Worm (Caenorhabditis elegans): ENCODE data around the gene fbxa-167.
A peak's percentile ranks its signal among the peaks of the same experiment; 100 is the strongest.
"Not testable (repeated sequence)": the region's sequence is repeated elsewhere in the genome, so short reads cannot be mapped to it uniquely, and the experiment has no call there.

Gene fbxa-167

DNA sequence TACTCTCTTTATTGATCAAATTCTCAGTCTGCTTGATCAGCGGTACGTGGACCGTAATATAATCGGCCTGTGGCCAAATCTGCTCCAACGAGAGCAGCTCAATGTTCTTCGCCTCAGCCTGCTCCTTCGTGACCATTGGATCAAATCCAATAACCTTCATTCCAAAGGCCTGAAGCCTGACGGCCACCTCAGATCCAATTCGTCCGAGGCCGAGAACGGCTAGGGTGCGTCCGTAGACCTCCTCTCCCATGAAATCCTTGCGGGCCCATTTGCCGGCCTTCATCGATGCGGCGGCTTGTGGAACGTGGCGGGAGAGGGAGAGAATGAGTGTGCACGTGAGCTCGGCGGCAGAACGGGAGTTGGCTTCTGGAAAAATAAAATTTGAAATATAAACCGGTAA, 3.8 kb upstream of the fbxa-167 start:
- TF ChIP-seq unc-120 (tag; optimal IDR thresholded peaks at IDR 0.05; ENCODE audit: poor library complexity, severe bottlenecking), result no peak
- no peak for TF ChIP-seq drap-1 (GFP tag; optimal IDR thresholded peaks at IDR 0.05)

DNA sequence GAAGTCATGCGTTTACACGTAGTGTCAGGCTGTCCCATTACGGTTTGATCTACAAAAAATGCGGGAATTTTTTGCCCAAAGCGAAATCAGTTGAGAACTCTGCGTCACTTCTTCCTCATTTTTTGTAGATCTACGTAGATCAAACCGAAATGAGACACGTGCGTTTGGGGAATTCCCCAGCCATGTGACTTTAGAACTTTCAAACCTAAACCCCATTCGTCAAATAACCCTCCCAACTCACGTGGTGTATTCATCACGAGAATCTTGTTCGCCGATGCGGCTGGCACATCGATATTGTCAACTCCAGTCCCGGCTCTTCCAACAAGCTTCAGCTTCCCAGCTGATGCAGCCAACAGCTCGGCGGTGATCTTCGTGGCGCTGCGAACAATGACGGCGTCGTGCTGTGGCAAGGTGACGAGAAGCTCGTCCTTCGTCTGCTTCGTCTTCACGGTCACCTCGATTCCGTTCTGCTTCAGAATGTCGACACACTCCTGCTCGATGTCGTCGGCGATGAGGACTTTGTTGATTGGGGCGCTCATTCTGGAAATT, 3.3 kb upstream of the fbxa-167 start, which contains the start of gene phdh-1:
Gene phdh-1 (minus strand): TSS at position 540 of the 549 bp plus-strand sequence.
- TF ChIP-seq mep-1 (tag; optimal IDR thresholded peaks at IDR 0.05) (no peak), M03D4.4 (tag; optimal IDR thresholded peaks at IDR 0.05) (no peak), ces-1 (GFP tag; optimal IDR thresholded peaks at IDR 0.05) (no peak), lin-32 (GFP tag; optimal IDR thresholded peaks at IDR 0.05) (no peak)

DNA sequence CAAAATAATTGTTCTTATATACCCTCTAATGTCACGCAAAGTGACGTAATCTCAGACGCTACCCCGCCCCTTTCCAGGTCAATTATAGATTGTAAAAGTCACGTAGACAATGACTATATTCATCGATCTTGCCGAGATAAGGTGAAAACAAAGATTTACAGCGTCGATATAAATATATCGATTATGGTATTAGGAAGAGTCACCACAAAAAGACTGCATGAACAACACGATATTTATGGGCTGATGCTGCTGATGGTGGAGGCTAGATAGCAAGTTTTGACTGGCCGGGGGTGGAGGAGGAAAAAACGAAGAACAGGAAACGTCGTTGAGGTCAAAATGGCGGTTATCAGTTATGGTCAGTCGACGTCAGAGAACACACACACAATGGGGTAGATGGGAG, 2.7 kb upstream of the fbxa-167 start:
- TF ChIP-seq nhr-12 (tag; optimal IDR thresholded peaks at IDR 0.05), result no peak
- TF ChIP-seq ceh-39 (tag; optimal IDR thresholded peaks at IDR 0.05), result peak; percentile 45
- peak; percentile 96 for TF ChIP-seq elt-1 (tag; optimal IDR thresholded peaks at IDR 0.05; ENCODE audit: borderline replicate concordance, insufficient read depth)
- TF ChIP-seq unc-120 (tag; optimal IDR thresholded peaks at IDR 0.05; ENCODE audit: poor library complexity, severe bottlenecking), result no peak
- no peak for TF ChIP-seq mep-1 (tag; optimal IDR thresholded peaks at IDR 0.05)
- no peak for TF ChIP-seq nhr-2 (tag; optimal IDR thresholded peaks at IDR 0.05)
- no peak for TF ChIP-seq nhr-76 (tag; optimal IDR thresholded peaks at IDR 0.05)
- TF ChIP-seq ham-2 (GFP tag; optimal IDR thresholded peaks at IDR 0.05), result no peak

DNA sequence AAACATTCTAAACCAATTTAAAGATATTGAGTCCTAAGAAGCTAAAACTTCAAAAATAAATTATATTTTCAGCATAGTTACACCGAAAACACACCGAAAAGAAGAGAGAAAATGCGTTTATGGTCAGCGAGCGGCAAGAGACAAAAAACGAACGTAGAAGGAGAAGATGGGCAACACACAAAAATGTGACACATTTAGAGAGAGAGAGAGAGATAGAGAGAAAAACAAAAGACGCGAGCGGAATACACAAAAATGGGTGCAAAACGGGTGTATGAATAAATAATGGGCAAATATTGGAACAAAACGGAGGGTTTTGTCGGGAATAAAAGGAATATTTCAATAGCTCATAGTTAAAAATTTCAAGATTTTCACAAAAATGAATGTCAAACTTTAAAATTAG, 1.1 kb upstream of the fbxa-167 start:
- no peak for TF ChIP-seq M03D4.4 (tag; optimal IDR thresholded peaks at IDR 0.05)
- TF ChIP-seq unc-62 (GFP tag; optimal IDR thresholded peaks at IDR 0.05), result peak; percentile 11
- no peak for TF ChIP-seq pha-4 (tag; optimal IDR thresholded peaks at IDR 0.05)
- no peak for TF ChIP-seq lin-13 (tag; optimal IDR thresholded peaks at IDR 0.05)
- peak; percentile 25 for TF ChIP-seq ces-1 (GFP tag; optimal IDR thresholded peaks at IDR 0.05)

DNA sequence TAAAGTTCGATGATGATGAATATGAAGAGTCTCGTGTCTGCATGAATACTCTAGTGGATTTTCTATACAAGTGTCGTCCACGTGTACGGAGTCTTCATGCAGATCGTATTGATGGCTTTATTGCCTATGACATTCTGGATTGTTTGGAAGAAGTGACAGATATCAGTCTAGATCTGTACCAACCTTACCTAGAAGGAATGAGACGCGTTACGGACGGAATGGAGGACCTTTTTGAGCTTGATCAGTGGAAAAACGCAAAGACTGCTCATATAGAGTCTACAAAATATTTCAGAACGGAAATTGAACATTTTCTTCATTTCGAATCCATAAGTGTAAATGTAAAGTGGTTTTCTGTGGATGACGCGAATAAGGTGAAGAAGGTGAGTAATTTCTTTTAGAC, 6.9 kb downstream of the fbxa-167 start, which contains the start of gene fbxa-169:
Gene fbxa-169 (plus strand): TSS at position 301 of the 400 bp plus-strand sequence.
- TF ChIP-seq ceh-83 (GFP tag; optimal IDR thresholded peaks at IDR 0.05) (no peak), zip-8 (tag; optimal IDR thresholded peaks at IDR 0.05) (no peak), unc-62 (GFP tag; optimal IDR thresholded peaks at IDR 0.05) (no peak), lin-13 (tag; optimal IDR thresholded peaks at IDR 0.05) (no peak), ces-1 (GFP tag; optimal IDR thresholded peaks at IDR 0.05) (no peak), ztf-11 (tag; optimal IDR thresholded peaks at IDR 0.05) (no peak), ham-2 (GFP tag; optimal IDR thresholded peaks at IDR 0.05) (no peak), pha-4 (tag; optimal IDR thresholded peaks at IDR 0.05) (no peak), tbx-8 (GFP tag; optimal IDR thresholded peaks at IDR 0.05) (no peak), cnd-1 (tag; optimal IDR thresholded peaks at IDR 0.05) (no peak), unc-39 (tag; optimal IDR thresholded peaks at IDR 0.05) (no peak), nhr-237 (tag; optimal IDR thresholded peaks at IDR 0.05) (no peak), hlh-1 (tag; optimal IDR thresholded peaks at IDR 0.05) (no peak), nhr-12 (tag; optimal IDR thresholded peaks at IDR 0.05) (no peak), elt-3 (tag; optimal IDR thresholded peaks at IDR 0.05) (no peak), sptf-1 (tag; optimal IDR thresholded peaks at IDR 0.05) (no peak), lin-32 (GFP tag; optimal IDR thresholded peaks at IDR 0.05) (no peak)

DNA sequence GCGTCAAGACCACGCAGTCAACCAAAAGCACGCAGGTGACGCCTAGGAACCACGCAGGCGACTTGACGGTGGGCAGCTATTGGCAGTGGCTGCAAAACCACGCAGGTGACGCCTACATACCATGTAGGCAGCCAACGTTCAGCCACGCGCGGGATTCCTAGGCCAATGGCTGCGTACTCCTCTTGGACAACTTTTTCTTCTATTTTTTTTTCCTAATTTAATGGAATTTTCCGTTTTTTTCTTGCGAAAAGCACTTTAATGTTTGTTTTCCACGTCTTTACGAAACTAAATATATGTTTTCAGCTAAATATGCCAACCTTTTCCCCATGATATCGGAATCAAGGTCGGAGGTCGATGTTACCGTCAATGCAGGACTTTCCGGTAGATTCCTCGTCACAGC, 13.4 kb downstream of the fbxa-167 start, which contains the start of gene C31C9.9:
Gene C31C9.9 (plus strand): TSS at position 301 of the 400 bp plus-strand sequence.
- not testable (repeated sequence) for TF ChIP-seq mls-2, cnd-1, hlh-1 (tag; optimal IDR thresholded peaks at IDR 0.05)

DNA sequence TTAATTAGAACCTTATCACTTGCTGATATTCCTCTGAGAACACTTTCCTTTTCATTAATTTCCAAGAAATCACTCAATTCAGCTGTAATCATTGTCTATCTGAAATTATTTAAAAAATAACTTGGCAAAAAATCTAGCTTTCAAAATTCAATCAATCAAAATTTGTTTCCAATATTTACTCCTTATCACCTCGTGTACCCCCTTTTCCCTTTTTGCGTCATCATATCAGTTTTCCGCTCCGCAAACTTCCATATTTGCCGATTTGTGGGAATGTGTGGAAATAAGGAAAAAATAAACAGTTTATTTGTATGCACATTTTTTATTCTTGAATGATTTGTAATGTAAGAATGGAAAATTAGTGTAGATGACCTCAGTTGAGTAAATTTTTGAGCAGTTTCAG, 20.7 kb downstream of the fbxa-167 start, which contains the start of gene C31C9.6:
Gene C31C9.6 (minus strand): TSS at position 101 of the 400 bp plus-strand sequence.
- TF ChIP-seq bed-3 (GFP tag; optimal IDR thresholded peaks at IDR 0.05); mep-1 (tag; optimal IDR thresholded peaks at IDR 0.05); unc-39 (tag; optimal IDR thresholded peaks at IDR 0.05): not testable (repeated sequence)

Data from whole organism, mixed stage, embryonic.